Worm (Caenorhabditis elegans) whole organism, L4/young adult: ENCODE measurements around the gene T15H9.4.

Source experiments
- W03F9.2 ChIP-seq: fragments of 150-350 bp; optimal IDR thresholded peaks from 2 replicates; lab custom pipeline; 2014; ENCODE audit warnings: missing biosample characterization, missing genetic modification characterization
- dao-5 ChIP-seq: sonication (generic microtip); optimal IDR thresholded peaks from 2 replicates; lab custom pipeline; 2016; ENCODE audit warnings: missing genotype, missing genetic modification characterization, moderate library complexity, missing compliant biosample characterization
- him-1 ChIP-seq: sonication (generic microtip); optimal IDR thresholded peaks from 2 replicates; lab custom pipeline; 2016; ENCODE audit warnings: missing genotype, missing genetic modification reagents, missing genetic modification characterization, missing compliant biosample characterization

DNA sequence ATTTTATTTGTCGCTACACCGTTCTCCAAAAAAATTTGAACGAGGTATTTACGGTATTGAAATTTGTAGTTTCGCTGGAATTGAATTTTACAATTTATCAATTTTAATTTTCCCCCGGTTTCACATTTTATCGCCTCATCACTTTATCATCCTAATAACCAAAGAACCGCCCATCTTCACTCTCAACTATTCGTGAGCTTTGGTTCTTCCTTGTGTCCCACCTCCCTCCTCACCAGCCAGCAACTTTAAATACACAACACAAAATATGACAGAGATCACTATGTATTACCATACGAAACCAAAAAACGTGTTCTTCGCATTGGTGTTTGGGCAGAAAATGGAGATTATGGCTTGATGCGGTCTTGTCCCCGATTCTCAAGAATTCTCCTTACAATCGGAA lies 7.6 kb upstream of the T15H9.4 start:
- no peak for TF ChIP-seq W03F9.2 (tag; lab: Kevin White, UChicago)
- no peak for TF ChIP-seq dao-5 (tag; lab: Kevin White, UChicago)
- TF ChIP-seq him-1 (tag; lab: Kevin White, UChicago): no peak
